Fruit fly (Drosophila melanogaster) whole organism, embryonic: Measurements from ENCODE around the gene CG11560.

ENCODE experiments used
- CG10462 ChIP-seq: fragments of 200-800 bp; sonication (Bioruptor generic); optimal IDR thresholded peaks from 2 replicates; lab custom pipeline; 2016; ENCODE audit warnings: missing biosample characterization, missing genetic modification characterization
- CG11093 ChIP-seq: fragments of 200-800 bp; sonication (Bioruptor generic); IDR thresholded peaks from 3 replicates; pipeline ENCODE4 v1.3.6; 2022; ENCODE audit warnings: missing biosample characterization, missing genetic modification characterization
- CG11504 ChIP-seq: fragments of 200-800 bp; sonication (Bioruptor generic); optimal IDR thresholded peaks from 3 replicates; lab custom pipeline; 2019; ENCODE audit warnings: missing biosample characterization, mild to moderate bottlenecking, missing genetic modification characterization, moderate library complexity
- CG14014 ChIP-seq: fragments of 200-800 bp; sonication (Bioruptor generic); IDR thresholded peaks from 2 replicates; pipeline ENCODE4 v1.3.6; 2022; ENCODE audit warnings: missing biosample characterization, missing genetic modification characterization
- CG14667 ChIP-seq: fragments of 200-800 bp; sonication (Bioruptor generic); IDR thresholded peaks from 2 replicates; pipeline ENCODE4 v1.3.6; 2022; ENCODE audit warnings: missing biosample characterization, missing genetic modification characterization
- CG14860 ChIP-seq: fragments of 200-800 bp; sonication (Bioruptor generic); IDR thresholded peaks from 3 replicates; pipeline ENCODE4 v1.3.6; 2022; ENCODE audit warnings: missing biosample characterization, missing genetic modification characterization; ENCODE audit not compliant: partially characterized antibody
- CG14965 ChIP-seq: fragments of 200-800 bp; sonication (Bioruptor generic); optimal IDR thresholded peaks from 2 replicates; lab custom pipeline; 2016; ENCODE audit warnings: missing biosample characterization, missing genetic modification characterization, borderline replicate concordance
- CG15073 ChIP-seq: fragments of 200-800 bp; sonication (Bioruptor generic); optimal IDR thresholded peaks from 2 replicates; lab custom pipeline; 2016; ENCODE audit warnings: missing biosample characterization, missing genetic modification characterization
- CG15514 ChIP-seq: fragments of 200-800 bp; sonication (Bioruptor generic); optimal IDR thresholded peaks from 3 replicates; lab custom pipeline; 2017; ENCODE audit warnings: missing biosample characterization, missing genetic modification characterization, mild to moderate bottlenecking, moderate library complexity, missing genetic modification reagents
- CG15601 ChIP-seq: fragments of 200-800 bp; sonication (Bioruptor generic); optimal IDR thresholded peaks from 3 replicates; lab custom pipeline; 2019; ENCODE audit warnings: missing biosample characterization, mild to moderate bottlenecking, missing genetic modification characterization, moderate library complexity
- CG17328 ChIP-seq: fragments of 200-800 bp; sonication (Bioruptor generic); IDR thresholded peaks from 2 replicates; pipeline ENCODE4 v1.3.6; 2022; ENCODE audit warnings: missing biosample characterization, missing genetic modification characterization
- CG17385 ChIP-seq: fragments of 200-800 bp; sonication (Bioruptor generic); optimal IDR thresholded peaks from 3 replicates; lab custom pipeline; 2018; ENCODE audit warnings: missing biosample characterization, mild to moderate bottlenecking, missing genetic modification characterization
- CG2202 ChIP-seq: fragments of 200-800 bp; sonication (Bioruptor generic); optimal IDR thresholded peaks from 2 replicates; lab custom pipeline; 2018; ENCODE audit warnings: missing biosample characterization, mild to moderate bottlenecking, missing genetic modification characterization
- CG31441 ChIP-seq: fragments of 200-800 bp; sonication (Bioruptor generic); IDR thresholded peaks from 2 replicates; pipeline ENCODE4 v1.3.6; 2022; ENCODE audit warnings: missing biosample characterization, missing genetic modification characterization
- CG4328 ChIP-seq: fragments of 200-800 bp; sonication (Bioruptor generic); optimal IDR thresholded peaks from 3 replicates; lab custom pipeline; 2017; ENCODE audit warnings: missing biosample characterization, missing genetic modification reagents, missing genetic modification characterization
- CG4360 ChIP-seq: fragments of 200-800 bp; sonication (Bioruptor generic); IDR thresholded peaks from 2 replicates; pipeline ENCODE4 v1.3.6; 2022; ENCODE audit warnings: missing biosample characterization, missing genetic modification characterization
- CG43689 ChIP-seq: fragments of 200-800 bp; sonication (Bioruptor generic); IDR thresholded peaks from 2 replicates; pipeline ENCODE4 v1.3.6; 2022; ENCODE audit warnings: missing biosample characterization, missing genetic modification characterization
- CG4854 ChIP-seq: fragments of 200-800 bp; sonication (Bioruptor generic); optimal IDR thresholded peaks from 2 replicates; lab custom pipeline; 2016; ENCODE audit warnings: missing biosample characterization, missing genetic modification characterization, inconsistent platforms
- CG5245 ChIP-seq: fragments of 200-800 bp; sonication (Bioruptor generic); optimal IDR thresholded peaks from 3 replicates; lab custom pipeline; 2016; ENCODE audit warnings: missing biosample characterization, missing genetic modification characterization
- CG6175 ChIP-seq: fragments of 200-800 bp; sonication (Bioruptor generic); IDR thresholded peaks from 3 replicates; pipeline ENCODE4 v1.3.6; 2022; ENCODE audit warnings: missing biosample characterization, missing genetic modification characterization
- CG6654 ChIP-seq: fragments of 200-800 bp; sonication (Bioruptor generic); optimal IDR thresholded peaks from 2 replicates; lab custom pipeline; 2017; ENCODE audit warnings: missing biosample characterization, mild to moderate bottlenecking, missing genetic modification characterization
- CG7839 ChIP-seq: fragments of 200-800 bp; sonication (Bioruptor generic); optimal IDR thresholded peaks from 3 replicates; lab custom pipeline; 2018; ENCODE audit warnings: missing biosample characterization, mild to moderate bottlenecking, missing genetic modification characterization, moderate library complexity
- CG9876 ChIP-seq: fragments of 200-800 bp; sonication (Bioruptor generic); optimal IDR thresholded peaks from 2 replicates; lab custom pipeline; 2016; ENCODE audit warnings: missing biosample characterization, missing genetic modification characterization
- Dad ChIP-seq: fragments of 200-800 bp; sonication (Bioruptor generic); optimal IDR thresholded peaks from 3 replicates; lab custom pipeline; 2016; ENCODE audit warnings: missing biosample characterization, missing genetic modification characterization
- Dfd ChIP-seq, 2 experiments: fragments of >200 bp; optimal IDR thresholded peaks; 2 replicates each; lab custom pipeline; 2017; ENCODE audit warnings: missing biosample characterization in 2 of 2, missing genetic modification characterization in 2 of 2
- Dll ChIP-seq: fragments of 200-800 bp; sonication (Bioruptor generic); IDR thresholded peaks from 4 replicates; pipeline ENCODE4 v1.3.6; 2022; ENCODE audit warnings: missing biosample characterization, missing genetic modification characterization; ENCODE audit not compliant: partially characterized antibody
- Drgx ChIP-seq: fragments of 200-800 bp; sonication (Bioruptor generic); IDR thresholded peaks from 2 replicates; pipeline ENCODE4 v1.3.6; 2022; ENCODE audit warnings: missing biosample characterization, missing genetic modification characterization
- E2f2 ChIP-seq: fragments of 200-800 bp; sonication (Bioruptor generic); IDR thresholded peaks from 2 replicates; pipeline ENCODE4 v1.3.6; 2022; ENCODE audit warnings: missing biosample characterization, missing genetic modification characterization
- Hsf ChIP-seq: fragments of 200-800 bp; sonication (Bioruptor generic); optimal IDR thresholded peaks from 3 replicates; lab custom pipeline; 2016; ENCODE audit warnings: missing biosample characterization, missing genetic modification characterization
- Max ChIP-seq: fragments of 200-800 bp; sonication (Bioruptor generic); optimal IDR thresholded peaks from 2 replicates; lab custom pipeline; 2016; ENCODE audit warnings: missing biosample characterization, mild to moderate bottlenecking, missing genetic modification characterization
- NFAT ChIP-seq: fragments of 200-800 bp; sonication (Bioruptor generic); IDR thresholded peaks from 2 replicates; pipeline ENCODE4 v1.3.6; 2022; ENCODE audit warnings: missing biosample characterization, missing genetic modification characterization
- Nf-YB ChIP-seq: fragments of 200-800 bp; sonication (Bioruptor generic); optimal IDR thresholded peaks from 3 replicates; lab custom pipeline; 2019; ENCODE audit warnings: missing biosample characterization, mild to moderate bottlenecking, missing genetic modification characterization, moderate library complexity
- Six4 ChIP-seq: fragments of 200-800 bp; sonication (Bioruptor generic); optimal IDR thresholded peaks from 2 replicates; lab custom pipeline; 2016; ENCODE audit warnings: missing biosample characterization, missing genetic modification characterization
- Sox102F ChIP-seq: fragments of 200-800 bp; sonication (Bioruptor generic); optimal IDR thresholded peaks from 2 replicates; lab custom pipeline; 2018; ENCODE audit warnings: missing biosample characterization, mild to moderate bottlenecking, missing genetic modification characterization, moderate library complexity
- Sry-β ChIP-seq: fragments of 200-800 bp; sonication (Bioruptor generic); optimal IDR thresholded peaks from 2 replicates; lab custom pipeline; 2018; ENCODE audit warnings: missing biosample characterization, mild to moderate bottlenecking, missing genetic modification characterization, moderate library complexity
- Tbp ChIP-seq: fragments of >200 bp; optimal IDR thresholded peaks from 2 replicates; lab custom pipeline; 2018; ENCODE audit warnings: missing biosample characterization, missing genetic modification characterization
- al ChIP-seq: fragments of 200-800 bp; sonication (Bioruptor generic); IDR thresholded peaks from 2 replicates; pipeline ENCODE4 v1.3.6; 2022; ENCODE audit warnings: missing biosample characterization, missing genetic modification characterization
- ato ChIP-seq: fragments of 200-800 bp; sonication (Bioruptor generic); IDR thresholded peaks from 2 replicates; pipeline ENCODE4 v1.3.6; 2022; ENCODE audit warnings: missing biosample characterization, missing genetic modification characterization; ENCODE audit not compliant: partially characterized antibody
- chinmo ChIP-seq: fragments of 200-800 bp; sonication (Bioruptor generic); IDR thresholded peaks from 4 replicates; pipeline ENCODE4 v1.3.6; 2022; ENCODE audit warnings: missing biosample characterization, missing genetic modification characterization; ENCODE audit not compliant: partially characterized antibody
- ems ChIP-seq: fragments of 200-800 bp; sonication (Bioruptor generic); optimal IDR thresholded peaks from 3 replicates; lab custom pipeline; 2016; ENCODE audit warnings: missing biosample characterization, missing genetic modification characterization
- gfzf ChIP-seq: fragments of 200-800 bp; sonication (Bioruptor generic); optimal IDR thresholded peaks from 2 replicates; lab custom pipeline; 2016; ENCODE audit warnings: missing biosample characterization, mild to moderate bottlenecking, missing genetic modification characterization, moderate library complexity
- gro ChIP-seq: fragments of 200-800 bp; sonication (Bioruptor generic); optimal IDR thresholded peaks from 2 replicates; lab custom pipeline; 2016; ENCODE audit warnings: missing biosample characterization, missing genetic modification characterization
- her ChIP-seq: fragments of 200-800 bp; sonication (Bioruptor generic); optimal IDR thresholded peaks from 2 replicates; lab custom pipeline; 2016; ENCODE audit warnings: missing biosample characterization, missing genetic modification characterization
- hkb ChIP-seq, 2 experiments: fragments of 200-800 bp in 1 of 2; fragments of >200 bp in 1 of 2; sonication (Bioruptor generic) in 1 of 2; IDR thresholded peaks in 1 of 2; optimal IDR thresholded peaks in 1 of 2; 2 replicates each; pipeline versions ENCODE4 v1.3.6 to Lab custom; 2017 to 2022; ENCODE audit warnings: missing biosample characterization in 1 of 2, missing genetic modification characterization in 1 of 2
- klu ChIP-seq: fragments of 200-800 bp; sonication (Bioruptor generic); IDR thresholded peaks from 2 replicates; pipeline ENCODE4 v1.3.6; 2022; ENCODE audit warnings: missing biosample characterization, missing genetic modification characterization
- luna ChIP-seq: fragments of 200-800 bp; sonication (Bioruptor generic); optimal IDR thresholded peaks from 2 replicates; lab custom pipeline; 2016; ENCODE audit warnings: missing biosample characterization, missing genetic modification characterization
- onecut ChIP-seq: fragments of 200-800 bp; sonication (Bioruptor generic); IDR thresholded peaks from 2 replicates; pipeline ENCODE4 v1.3.6; 2022; ENCODE audit warnings: missing biosample characterization, missing genetic modification characterization
- pita ChIP-seq: fragments of 200-800 bp; sonication (Bioruptor generic); optimal IDR thresholded peaks from 2 replicates; lab custom pipeline; 2017; ENCODE audit warnings: missing biosample characterization, mild to moderate bottlenecking, missing genetic modification characterization
- salm ChIP-seq: fragments of 200-800 bp; sonication (Bioruptor generic); optimal IDR thresholded peaks from 2 replicates; lab custom pipeline; 2018; ENCODE audit warnings: missing biosample characterization, mild to moderate bottlenecking, missing genetic modification characterization
- sim ChIP-seq: fragments of 200-800 bp; sonication (Bioruptor generic); IDR thresholded peaks from 2 replicates; pipeline ENCODE4 v1.3.6; 2022; ENCODE audit warnings: missing biosample characterization, missing genetic modification characterization
- slp2 ChIP-seq: fragments of 200-800 bp; sonication (Bioruptor generic); optimal IDR thresholded peaks from 2 replicates; lab custom pipeline; 2016; ENCODE audit warnings: missing biosample characterization, missing genetic modification characterization

The CG11560 gene

DNA sequence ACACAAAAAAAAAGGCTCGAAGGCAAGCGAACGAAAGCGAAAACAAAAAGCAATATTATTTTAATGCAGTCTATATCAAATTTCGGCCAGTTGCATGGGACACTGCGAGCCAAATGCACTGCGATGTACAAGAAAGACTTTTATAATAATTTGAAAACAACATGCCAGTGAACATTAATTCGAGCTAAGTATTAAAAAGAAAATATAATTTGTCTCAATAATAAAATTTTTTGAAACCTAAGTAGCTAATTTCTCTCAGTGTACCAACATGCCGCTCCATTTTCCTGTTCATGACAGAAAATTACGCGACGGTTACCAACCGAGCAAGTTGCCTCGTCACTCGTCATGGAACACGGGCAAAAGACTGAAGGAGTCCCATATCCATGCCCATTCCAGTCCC, 42.5 kb upstream of the CG11560 start (continued):
- peak; percentile 1 for TF ChIP-seq Dad (GFP tag; lab: Kevin White, UChicago)
- peak; percentile 43; the same call in 1 of the 2 replicates for TF ChIP-seq CG4360
- TF ChIP-seq Six4 (GFP tag; lab: Kevin White, UChicago) = peak; percentile 52
- TF ChIP-seq CG10462 = peak; percentile 33
- no peak for TF ChIP-seq CG14965 (GFP tag; lab: Kevin White, UChicago)
- no peak for TF ChIP-seq CG4328
- peak; percentile 66 for TF ChIP-seq CG5245 (GFP tag; lab: Kevin White, UChicago)
- peak; percentile 42; the same call in 1 of the 2 replicates for TF ChIP-seq onecut (GFP tag; lab: Robert Waterston, UW)
- TF ChIP-seq CG43689 = no peak
- TF ChIP-seq CG6654 (GFP tag; lab: Kevin White, UChicago) = peak; percentile 16
- no peak for TF ChIP-seq CG11093 (GFP tag; lab: Robert Waterston, UW)
- TF ChIP-seq Hsf = peak; percentile 62
- TF ChIP-seq al (GFP tag; lab: Robert Waterston, UW) = no peak
- no peak for TF ChIP-seq chinmo (GFP tag; lab: Robert Waterston, UW)
- peak; percentile 86 for TF ChIP-seq Drgx (GFP tag; lab: Robert Waterston, UW)
- no peak for TF ChIP-seq CG15073 (GFP tag; lab: Kevin White, UChicago)
- no peak for TF ChIP-seq CG9876
- no peak for TF ChIP-seq hkb (optimal IDR thresholded peaks at IDR 0.05; lab: Kevin White, UChicago)
- TF ChIP-seq hkb (GFP tag; IDR thresholded peaks at IDR 0.05; lab: Robert Waterston, UW) = peak; percentile 71
- no peak for TF ChIP-seq NFAT (GFP tag; lab: Robert Waterston, UW)
- TF ChIP-seq CG31441 (GFP tag; lab: Robert Waterston, UW) = peak; percentile 61
- peak; percentile 59 for TF ChIP-seq CG17385 (GFP tag; lab: Kevin White, UChicago)
- no peak for TF ChIP-seq CG14860 (GFP tag; lab: Robert Waterston, UW)
- no peak for TF ChIP-seq salm (tag; lab: Kevin White, UChicago)
- no peak for TF ChIP-seq E2f2 (GFP tag; lab: Robert Waterston, UW)
- peak; percentile 63 for TF ChIP-seq CG2202 (tag; lab: Kevin White, UChicago)
- TF ChIP-seq CG6175 (GFP tag; lab: Robert Waterston, UW) = no peak
- TF ChIP-seq CG14667 (GFP tag; lab: Robert Waterston, UW) = 0 out of 2 replicates have a peak, but pooled peaks have one; percentile 12
- TF ChIP-seq CG11504 (tag; lab: Kevin White, UChicago) = peak; percentile 68
- peak; percentile 72 for TF ChIP-seq Sox102F
- TF ChIP-seq Tbp (GFP tag; lab: Kevin White, UChicago) = no peak
- no peak for TF ChIP-seq CG15514 (GFP tag; lab: Kevin White, UChicago)
- no peak for TF ChIP-seq pita (GFP tag; lab: Kevin White, UChicago)
- TF ChIP-seq luna (GFP tag; lab: Kevin White, UChicago) = no peak
- TF ChIP-seq gfzf (GFP tag; lab: Kevin White, UChicago) = no peak
- TF ChIP-seq Max (GFP tag; lab: Kevin White, UChicago) = peak; percentile 59
- no peak for TF ChIP-seq ato
- TF ChIP-seq Dfd (GFP tag; optimal IDR thresholded peaks at IDR 0.05; lab: Kevin White, UChicago) = no peak
- TF ChIP-seq sim = 0 out of 2 replicates have a peak, but pooled peaks have one; percentile 44
- peak; percentile 44; the same call in 1 of the 2 replicates for TF ChIP-seq CG14014 (GFP tag; lab: Robert Waterston, UW)
- TF ChIP-seq Sry-β (GFP tag; lab: Kevin White, UChicago) = no peak
- no peak for TF ChIP-seq CG4854 (GFP tag; lab: Kevin White, UChicago)
- TF ChIP-seq her (GFP tag; lab: Kevin White, UChicago) = no peak
- no peak for TF ChIP-seq Dll (GFP tag; lab: Robert Waterston, UW)
- peak; percentile 51 for TF ChIP-seq ems
- TF ChIP-seq slp2 = peak; percentile 60
- TF ChIP-seq Nf-YB = no peak
- peak; percentile 47 for TF ChIP-seq CG15601
- TF ChIP-seq gro (GFP tag; lab: Kevin White, UChicago) = no peak
- TF ChIP-seq CG7839 = peak; percentile 63
- TF ChIP-seq klu (GFP tag; lab: Robert Waterston, UW) = no peak
- TF ChIP-seq CG17328 (GFP tag; lab: Robert Waterston, UW) = peak; percentile 67
